Worm (Caenorhabditis elegans) whole organism, midembryonic: ENCODE measurements around the gene nstp-5.

Source experiments
- cog-1 ChIP-seq: sonication (generic microtip); optimal IDR thresholded peaks from 2 replicates; lab custom pipeline; 2016; ENCODE audit warnings: missing genetic modification characterization, missing compliant biosample characterization
- flt-1 ChIP-seq: fragments of 200-800 bp; sonication (Bioruptor generic); IDR thresholded peaks from 2 replicates; pipeline ENCODE4 v1.3.6; 2022; ENCODE audit warnings: missing genetic modification characterization, missing compliant biosample characterization
- klf-2 ChIP-seq: fragments of 200-800 bp; sonication (Bioruptor generic); conservative IDR thresholded peaks from 2 replicates; pipeline ENCODE4 v1.3.6; 2022; ENCODE audit warnings: missing genetic modification reagents, missing genetic modification characterization, missing compliant biosample characterization
- med-1 ChIP-seq: sonication (generic microtip); optimal IDR thresholded peaks from 2 replicates; lab custom pipeline; 2017; ENCODE audit warnings: missing genetic modification characterization, mild to moderate bottlenecking, missing compliant biosample characterization, antibody characterized with exemption, missing genetic modification reagents; ENCODE audit not compliant: insufficient read depth
- ztf-23 ChIP-seq: fragments of 200-800 bp; sonication (Bioruptor generic); IDR thresholded peaks from 2 replicates; pipeline ENCODE4 v1.3.6; 2022; ENCODE audit warnings: missing genetic modification reagents, missing genetic modification characterization, missing compliant biosample characterization

DNA sequence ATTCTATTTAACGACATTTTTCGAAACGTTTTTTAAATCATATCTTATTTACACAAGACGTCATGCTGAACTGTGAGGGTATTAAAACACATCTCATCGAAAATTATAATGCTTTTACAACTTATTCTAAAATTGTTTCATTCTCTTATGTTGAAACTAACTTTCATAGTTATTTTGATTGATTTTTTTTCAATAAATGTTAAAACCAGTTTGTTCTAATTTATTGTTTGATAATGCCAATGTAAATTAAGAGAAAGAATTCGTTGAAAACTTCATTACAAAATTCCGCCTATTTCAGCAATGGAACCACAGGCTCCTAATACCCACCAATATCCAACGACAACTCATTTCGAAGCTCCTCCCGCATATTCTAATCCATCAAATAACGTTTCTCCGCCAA lies 39.6 kb downstream of the nstp-5 start, which contains the start of gene K08D8.11:
- TF ChIP-seq flt-1 (GFP tag; lab: Robert Waterston, UW): no peak
- TF ChIP-seq klf-2 (GFP tag; lab: Robert Waterston, UW): no peak
- TF ChIP-seq cog-1 (tag; lab: Kevin White, UChicago): no peak
- TF ChIP-seq ztf-23 (GFP tag; lab: Robert Waterston, UW): no peak
- no peak for TF ChIP-seq med-1 (GFP tag; lab: Kevin White, UChicago)
